Worm (Caenorhabditis elegans) whole organism, young adult: ENCODE data around the gene srw-113.

Experiments used
- B0035.1 ChIP-seq: sonication (generic microtip); optimal IDR thresholded peaks from 2 replicates; lab custom pipeline; 2016; ENCODE audit warnings: missing genetic modification characterization, mild to moderate bottlenecking, missing compliant biosample characterization, missing genotype, missing genetic modification reagents
- F23B12.7 ChIP-seq: sonication (generic microtip); optimal IDR thresholded peaks from 2 replicates; lab custom pipeline; 2017; ENCODE audit warnings: missing genetic modification characterization, mild to moderate bottlenecking, missing compliant biosample characterization, antibody characterized with exemption, moderate library complexity; ENCODE audit not compliant: insufficient read depth
- F37B4.10 ChIP-seq: fragments of 200-800 bp; sonication (Bioruptor generic); IDR thresholded peaks from 2 replicates; pipeline ENCODE4 v1.3.6; 2022; ENCODE audit warnings: missing genetic modification characterization, missing compliant biosample characterization
- F57A8.1 ChIP-seq: fragments of 200-800 bp; sonication (Bioruptor generic); optimal IDR thresholded peaks from 2 replicates; lab custom pipeline; 2018; ENCODE audit warnings: mild to moderate bottlenecking, missing genetic modification characterization, moderate library complexity, missing compliant biosample characterization
- T07F8.4 ChIP-seq: sonication (generic microtip); optimal IDR thresholded peaks from 2 replicates; lab custom pipeline; 2016; ENCODE audit warnings: mild to moderate bottlenecking, missing genetic modification characterization, moderate library complexity, missing compliant biosample characterization
- Y53F4B.3 ChIP-seq: fragments of 200-800 bp; sonication (Bioruptor generic); IDR thresholded peaks from 2 replicates; pipeline ENCODE4 v1.3.6; 2022; ENCODE audit warnings: missing genetic modification reagents, missing genetic modification characterization, missing compliant biosample characterization
- Y53G8AR.9 ChIP-seq: fragments of 200-800 bp; sonication (Bioruptor generic); conservative IDR thresholded peaks from 2 replicates; pipeline ENCODE4 v1.3.6; 2022; ENCODE audit warnings: missing genetic modification reagents, missing genetic modification characterization, missing compliant biosample characterization
- Y56A3A.18 ChIP-seq: fragments of 200-800 bp; sonication (Bioruptor generic); IDR thresholded peaks from 2 replicates; pipeline ENCODE4 v1.3.6; 2022; ENCODE audit warnings: missing genetic modification reagents, missing genetic modification characterization, missing compliant biosample characterization
- akir-1 ChIP-seq: fragments of 200-800 bp; sonication (Bioruptor generic); optimal IDR thresholded peaks from 2 replicates; lab custom pipeline; 2018; ENCODE audit warnings: mild to moderate bottlenecking, missing genetic modification characterization, moderate library complexity, missing compliant biosample characterization
- ama-1 ChIP-seq, 3 experiments: fragments of 150-350 bp in 1 of 3; sonication (generic microtip) in 2 of 3; optimal IDR thresholded peaks; 2 replicates each; lab custom pipeline; 2014 to 2018; ENCODE audit warnings: missing biosample characterization in 2 of 3, missing genetic modification characterization in 2 of 3, missing genetic modification reagents in 2 of 3
- atf-7 ChIP-seq: sonication (generic microtip); optimal IDR thresholded peaks from 2 replicates; lab custom pipeline; 2017; ENCODE audit warnings: mild to moderate bottlenecking, missing genetic modification characterization, missing compliant biosample characterization
- attf-3 ChIP-seq: fragments of 200-800 bp; sonication (Bioruptor generic); conservative IDR thresholded peaks from 2 replicates; pipeline ENCODE4 v1.3.6; 2022; ENCODE audit warnings: missing genetic modification reagents, missing genetic modification characterization, missing compliant biosample characterization
- ccch-3 ChIP-seq: fragments of 200-800 bp; sonication (Bioruptor generic); optimal IDR thresholded peaks from 2 replicates; lab custom pipeline; 2018; ENCODE audit warnings: mild to moderate bottlenecking, missing genetic modification characterization, missing compliant biosample characterization
- cebp-1 ChIP-seq, 2 experiments: fragments of 200-800 bp in 1 of 2; sonication (Bioruptor generic) in 1 of 2; sonication (generic microtip) in 1 of 2; IDR thresholded peaks in 1 of 2; optimal IDR thresholded peaks in 1 of 2; 2 replicates each; pipeline versions ENCODE4 v1.3.6 to Lab custom; 2017 to 2022; ENCODE audit warnings: missing compliant biosample characterization in 2 of 2, missing genetic modification characterization in 2 of 2, mild to moderate bottlenecking in 1 of 2, missing genetic modification reagents in 1 of 2, moderate library complexity in 1 of 2
- ceh-27 ChIP-seq: fragments of 200-800 bp; sonication (Bioruptor generic); optimal IDR thresholded peaks from 2 replicates; lab custom pipeline; 2018; ENCODE audit warnings: mild to moderate bottlenecking, missing genetic modification characterization, moderate library complexity, missing compliant biosample characterization
- ceh-58 ChIP-seq: fragments of 200-800 bp; sonication (Bioruptor generic); IDR thresholded peaks from 2 replicates; pipeline ENCODE4 v1.3.6; 2022; ENCODE audit warnings: missing genetic modification characterization, missing compliant biosample characterization
- ceh-91 ChIP-seq: fragments of 200-800 bp; sonication (Bioruptor generic); IDR thresholded peaks from 2 replicates; pipeline ENCODE4 v1.3.6; 2022; ENCODE audit warnings: missing genetic modification reagents, missing genetic modification characterization, missing compliant biosample characterization
- die-1 ChIP-seq: sonication (generic microtip); optimal IDR thresholded peaks from 2 replicates; lab custom pipeline; 2016; ENCODE audit warnings: missing genotype, mild to moderate bottlenecking, missing genetic modification characterization, missing compliant biosample characterization
- dpff-1 ChIP-seq: sonication (generic microtip); optimal IDR thresholded peaks from 2 replicates; lab custom pipeline; 2017; ENCODE audit warnings: mild to moderate bottlenecking, missing genetic modification characterization, missing compliant biosample characterization
- efl-1 ChIP-seq: fragments of 150-350 bp; optimal IDR thresholded peaks from 2 replicates; lab custom pipeline; 2014; ENCODE audit warnings: missing biosample characterization, missing genetic modification reagents, missing genetic modification characterization
- ets-4 ChIP-seq: fragments of 200-800 bp; sonication (Bioruptor generic); optimal IDR thresholded peaks from 2 replicates; lab custom pipeline; 2018; ENCODE audit warnings: mild to moderate bottlenecking, missing genetic modification characterization, missing compliant biosample characterization
- him-1 ChIP-seq: sonication (generic microtip); optimal IDR thresholded peaks from 2 replicates; lab custom pipeline; 2016; ENCODE audit warnings: missing genotype, missing genetic modification reagents, missing genetic modification characterization, missing compliant biosample characterization
- hsf-1 ChIP-seq: fragments of 200-800 bp; sonication (Bioruptor generic); IDR thresholded peaks from 2 replicates; pipeline ENCODE4 v1.3.6; 2022; ENCODE audit warnings: missing genetic modification reagents, missing genetic modification characterization, missing compliant biosample characterization
- let-526 ChIP-seq: fragments of 200-800 bp; sonication (Bioruptor generic); IDR thresholded peaks from 2 replicates; pipeline ENCODE4 v1.3.6; 2022; ENCODE audit warnings: missing genetic modification reagents, missing genetic modification characterization, missing compliant biosample characterization
- lin-35 ChIP-seq, 3 experiments: fragments of 150-350 bp in 2 of 3; sonication (generic microtip) in 1 of 3; optimal IDR thresholded peaks; 2 replicates each; lab custom pipeline; 2014 to 2018; ENCODE audit warnings: missing biosample characterization in 3 of 3, missing genetic modification characterization in 3 of 3, missing genetic modification reagents in 3 of 3
- madf-10 ChIP-seq: sonication (generic microtip); optimal IDR thresholded peaks from 2 replicates; lab custom pipeline; 2016; ENCODE audit warnings: mild to moderate bottlenecking, missing genetic modification characterization, missing compliant biosample characterization
- mxl-1 ChIP-seq: sonication (generic microtip); optimal IDR thresholded peaks from 2 replicates; lab custom pipeline; 2016; ENCODE audit warnings: missing genetic modification characterization, missing compliant biosample characterization
- nfya-2 ChIP-seq: fragments of 200-800 bp; sonication (Bioruptor generic); IDR thresholded peaks from 2 replicates; pipeline ENCODE4 v1.3.6; 2022; ENCODE audit warnings: missing genetic modification reagents, missing genetic modification characterization, missing compliant biosample characterization
- nhr-179 ChIP-seq: sonication (generic microtip); optimal IDR thresholded peaks from 2 replicates; lab custom pipeline; 2016; ENCODE audit warnings: mild to moderate bottlenecking, missing genetic modification characterization, missing compliant biosample characterization
- nhr-90 ChIP-seq: sonication (generic microtip); optimal IDR thresholded peaks from 2 replicates; lab custom pipeline; 2016; ENCODE audit warnings: missing genotype, mild to moderate bottlenecking, missing genetic modification characterization, missing compliant biosample characterization
- repo-1 ChIP-seq: sonication (generic microtip); optimal IDR thresholded peaks from 2 replicates; lab custom pipeline; 2017; ENCODE audit warnings: mild to moderate bottlenecking, missing genetic modification characterization, missing compliant biosample characterization
- snpc-1.3 ChIP-seq: sonication (generic microtip); optimal IDR thresholded peaks from 2 replicates; lab custom pipeline; 2017; ENCODE audit warnings: missing genetic modification characterization, mild to moderate bottlenecking, missing compliant biosample characterization, antibody characterized with exemption, moderate library complexity, missing genotype, missing genetic modification reagents; ENCODE audit not compliant: insufficient read depth
- snpc-3.4 ChIP-seq: sonication (generic microtip); optimal IDR thresholded peaks from 2 replicates; lab custom pipeline; 2017; ENCODE audit warnings: missing genetic modification characterization, mild to moderate bottlenecking, missing compliant biosample characterization, antibody characterized with exemption, moderate library complexity, missing genotype, missing genetic modification reagents
- tbp1 ChIP-seq: fragments of 200-800 bp; sonication (Bioruptor generic); optimal IDR thresholded peaks from 2 replicates; lab custom pipeline; 2018; ENCODE audit warnings: mild to moderate bottlenecking, missing genetic modification characterization, missing compliant biosample characterization
- tbx-9 ChIP-seq: sonication (generic microtip); optimal IDR thresholded peaks from 2 replicates; lab custom pipeline; 2016; ENCODE audit warnings: borderline replicate concordance, missing genetic modification characterization, inconsistent platforms, missing compliant biosample characterization
- unc-62 ChIP-seq: fragments of 150-350 bp; optimal IDR thresholded peaks from 2 replicates; lab custom pipeline; 2014; ENCODE audit warnings: missing biosample characterization, missing genetic modification reagents, missing genetic modification characterization
- xnd-1 ChIP-seq: sonication (generic microtip); optimal IDR thresholded peaks from 2 replicates; lab custom pipeline; 2016; ENCODE audit warnings: missing genotype, missing genetic modification reagents, missing genetic modification characterization, missing compliant biosample characterization
- zfh-2 ChIP-seq: fragments of 200-800 bp; sonication (Bioruptor generic); conservative IDR thresholded peaks from 2 replicates; pipeline ENCODE4 v1.3.6; 2022; ENCODE audit warnings: missing genetic modification reagents, missing genetic modification characterization, missing compliant biosample characterization
- ztf-18 ChIP-seq: sonication (generic microtip); optimal IDR thresholded peaks from 2 replicates; lab custom pipeline; 2016; ENCODE audit warnings: missing genotype, mild to moderate bottlenecking, missing genetic modification characterization, missing compliant biosample characterization

The srw-113 gene

ce11 chrV:15369707-15370106 lies 36.8 kb downstream of the srw-113 start, which contains the start of gene nhr-269:
Gene nhr-269 (minus strand): TSS chrV:15369807.
- TF ChIP-seq repo-1 (tag; lab: Kevin White, UChicago) (no peak), let-526 (GFP tag; lab: Robert Waterston, UW) (no peak), ets-4 (GFP tag; lab: Kevin White, UChicago) (no peak), dpff-1 (tag; lab: Kevin White, UChicago) (no peak), Y53F4B.3 (GFP tag; lab: Robert Waterston, UW) (no peak), mxl-1 (tag; lab: Kevin White, UChicago) (no peak)

- TF ChIP-seq ccch-3 (GFP tag; lab: Kevin White, UChicago) (no peak), let-526 (GFP tag; lab: Robert Waterston, UW) (no peak), zfh-2 (GFP tag; lab: Robert Waterston, UW) (no peak), him-1 (no peak), T07F8.4 (tag; lab: Kevin White, UChicago) (no peak), madf-10 (tag; lab: Kevin White, UChicago) (no peak), snpc-3.4 (tag; lab: Kevin White, UChicago) (no peak), lin-35 (GFP tag; optimal IDR thresholded peaks at IDR 0.05; lab: Kevin White, UChicago) (no peak), attf-3 (GFP tag; lab: Robert Waterston, UW) (no peak), tbp1 (GFP tag; lab: Kevin White, UChicago) (no peak), akir-1 (GFP tag; lab: Kevin White, UChicago) (no peak), Y56A3A.18 (GFP tag; lab: Robert Waterston, UW) (no peak), snpc-1.3 (no peak), B0035.1 (no peak), cebp-1 (GFP tag; IDR thresholded peaks at IDR 0.05; lab: Robert Waterston, UW) (no peak), cebp-1 (tag; optimal IDR thresholded peaks at IDR 0.05; lab: Kevin White, UChicago) (no peak), ztf-18 (tag; lab: Kevin White, UChicago) (no peak), ceh-58 (GFP tag; lab: Robert Waterston, UW) (no peak)
Measured at ce11 chrV:15376223-15376622, 43.3 kb downstream of the srw-113 start, which contains the start of gene srh-52. Gene srh-52 (minus strand): TSS chrV:15376323.

- TF ChIP-seq efl-1 (GFP tag; lab: Kevin White, UChicago) (no peak), nhr-90 (tag; lab: Kevin White, UChicago) (no peak), ama-1 (optimal IDR thresholded peaks at IDR 0.05; lab: Kevin White, UChicago) (no peak), ama-1 (GFP tag; optimal IDR thresholded peaks at IDR 0.05; lab: Kevin White, UChicago) (no peak), Y53G8AR.9 (GFP tag; lab: Robert Waterston, UW) (no peak), hsf-1 (no peak), F23B12.7 (tag; lab: Kevin White, UChicago) (no peak), atf-7 (tag; lab: Kevin White, UChicago) (no peak), xnd-1 (tag; lab: Kevin White, UChicago) (no peak), unc-62 (GFP tag; lab: Kevin White, UChicago) (no peak), ceh-91 (GFP tag; lab: Robert Waterston, UW) (no peak), T07F8.4 (tag; lab: Kevin White, UChicago) (no peak), F57A8.1 (GFP tag; lab: Kevin White, UChicago) (no peak), mxl-1 (tag; lab: Kevin White, UChicago) (no peak), die-1 (tag; lab: Kevin White, UChicago) (no peak), F37B4.10 (GFP tag; lab: Robert Waterston, UW) (no peak), nhr-179 (tag; lab: Kevin White, UChicago) (no peak), tbx-9 (tag; lab: Kevin White, UChicago) (no peak), nfya-2 (GFP tag; lab: Robert Waterston, UW) (no peak), ceh-27 (GFP tag; lab: Kevin White, UChicago) (no peak), ztf-18 (tag; lab: Kevin White, UChicago) (no peak)
Measured at ce11 chrV:15377903-15378302, 45.0 kb downstream of the srw-113 start, which contains the start of gene srh-122. Gene srh-122 (minus strand): TSS chrV:15378003.
